Worm (Caenorhabditis elegans) whole organism, L4 larva: Measurements from ENCODE around the gene ell-1.
A peak's percentile ranks its signal among the peaks of the same experiment; 100 is the strongest.

Experiments
- D1046.2 ChIP-seq: fragments of 200-800 bp; sonication (Bioruptor generic); IDR thresholded peaks from 2 replicates; pipeline ENCODE4 v1.3.6; 2022; ENCODE audit warnings: missing genetic modification characterization, missing compliant biosample characterization
- F10B5.3 ChIP-seq: sonication (generic microtip); optimal IDR thresholded peaks from 2 replicates; lab custom pipeline; 2016; ENCODE audit warnings: mild to moderate bottlenecking, missing genetic modification characterization, missing compliant biosample characterization
- F44E2.7 ChIP-seq: fragments of 200-800 bp; sonication (Bioruptor generic); IDR thresholded peaks from 2 replicates; pipeline ENCODE4 v2.1.2; 2022; ENCODE audit warnings: missing genetic modification characterization, missing compliant biosample characterization
- R02D3.7 ChIP-seq: fragments of 150-350 bp; sonication (generic microtip); optimal IDR thresholded peaks from 3 replicates; lab custom pipeline; 2014; ENCODE audit warnings: missing biosample characterization, missing genetic modification characterization
- T20F7.1 ChIP-seq: fragments of 200-800 bp; sonication (Bioruptor generic); optimal IDR thresholded peaks from 2 replicates; lab custom pipeline; 2018; ENCODE audit warnings: mild to moderate bottlenecking, missing genetic modification characterization, missing compliant biosample characterization
- T26A8.4 ChIP-seq: fragments of 200-800 bp; sonication (Bioruptor generic); IDR thresholded peaks from 2 replicates; pipeline ENCODE4 v1.3.6; 2022; ENCODE audit warnings: missing genetic modification characterization, missing compliant biosample characterization
- Y5F2A.4 ChIP-seq: fragments of 200-800 bp; sonication (Bioruptor generic); optimal IDR thresholded peaks from 2 replicates; lab custom pipeline; 2018; ENCODE audit warnings: mild to moderate bottlenecking, missing genetic modification characterization, missing compliant biosample characterization
- aha-1 ChIP-seq: fragments of 150-350 bp; peaks from one replicate; lab custom pipeline; 2014; ENCODE audit warnings: missing biosample characterization, missing genetic modification characterization
- attf-4 ChIP-seq: sonication (generic microtip); optimal IDR thresholded peaks from 3 replicates; lab custom pipeline; 2017; ENCODE audit warnings: missing biosample characterization, missing genetic modification characterization
- ceh-20 ChIP-seq: fragments of 200-800 bp; sonication (Bioruptor generic); IDR thresholded peaks from 2 replicates; pipeline ENCODE4 v1.3.6; 2022; ENCODE audit warnings: missing genetic modification reagents, missing genetic modification characterization, missing compliant biosample characterization
- ceh-32 ChIP-seq: sonication (generic microtip); optimal IDR thresholded peaks from 2 replicates; lab custom pipeline; 2016; ENCODE audit warnings: mild to moderate bottlenecking, missing genetic modification characterization, missing compliant biosample characterization; ENCODE audit not compliant: poor library complexity
- daf-19 ChIP-seq: fragments of 200-800 bp; sonication (Bioruptor generic); conservative IDR thresholded peaks from 2 replicates; pipeline ENCODE4 v1.3.6; 2022; ENCODE audit warnings: missing genetic modification characterization, missing compliant biosample characterization
- dmd-6 ChIP-seq: fragments of 200-800 bp; sonication (Bioruptor generic); IDR thresholded peaks from 2 replicates; pipeline ENCODE4 v1.3.6; 2022; ENCODE audit warnings: missing genetic modification reagents, missing genetic modification characterization, missing compliant biosample characterization
- duxl-1 ChIP-seq: sonication (generic microtip); optimal IDR thresholded peaks from 2 replicates; lab custom pipeline; 2016; ENCODE audit warnings: mild to moderate bottlenecking, missing genetic modification characterization, moderate library complexity, missing compliant biosample characterization; ENCODE audit not compliant: poor library complexity
- egl-43 ChIP-seq: fragments of 200-800 bp; sonication (Bioruptor generic); IDR thresholded peaks from 2 replicates; pipeline ENCODE4 v1.3.6; 2022; ENCODE audit warnings: missing genetic modification reagents, missing genetic modification characterization, missing compliant biosample characterization
- hlh-11 ChIP-seq: fragments of 200-800 bp; sonication (Bioruptor generic); optimal IDR thresholded peaks from 2 replicates; lab custom pipeline; 2018; ENCODE audit warnings: mild to moderate bottlenecking, missing genetic modification characterization, missing compliant biosample characterization
- hmg-1.1 ChIP-seq: fragments of 200-800 bp; sonication (Bioruptor generic); IDR thresholded peaks from 2 replicates; pipeline ENCODE4 v1.3.6; 2022; ENCODE audit warnings: missing genetic modification reagents, missing genetic modification characterization, missing compliant biosample characterization
- lim-7 ChIP-seq: fragments of 200-800 bp; sonication (Bioruptor generic); IDR thresholded peaks from 2 replicates; pipeline ENCODE4 v1.3.6; 2022; ENCODE audit warnings: missing genetic modification characterization, missing compliant biosample characterization
- lin-13 ChIP-seq: fragments of 150-350 bp; optimal IDR thresholded peaks from 2 replicates; lab custom pipeline; 2014; ENCODE audit warnings: missing biosample characterization, missing genetic modification reagents, missing genetic modification characterization
- lin-15B ChIP-seq: fragments of 150-350 bp; sonication (generic microtip); optimal IDR thresholded peaks from 3 replicates; lab custom pipeline; 2014; ENCODE audit warnings: missing biosample characterization, missing genetic modification characterization
- lin-29 ChIP-seq: fragments of 200-800 bp; sonication (Bioruptor generic); IDR thresholded peaks from 2 replicates; pipeline ENCODE4 v1.3.6; 2022; ENCODE audit warnings: missing genetic modification reagents, missing genetic modification characterization, missing compliant biosample characterization
- lin-38 ChIP-seq: fragments of 200-800 bp; sonication (Bioruptor generic); IDR thresholded peaks from 2 replicates; pipeline ENCODE4 v1.3.6; 2022; ENCODE audit warnings: missing genetic modification reagents, missing genetic modification characterization, missing compliant biosample characterization
- mep-1 ChIP-seq: fragments of 150-350 bp; sonication (generic microtip); optimal IDR thresholded peaks from 3 replicates; lab custom pipeline; 2014; ENCODE audit warnings: missing biosample characterization, missing genetic modification characterization
- mes-2 ChIP-seq: sonication (generic microtip); optimal IDR thresholded peaks from 2 replicates; lab custom pipeline; 2016; ENCODE audit warnings: missing genotype, mild to moderate bottlenecking, missing genetic modification characterization, missing compliant biosample characterization; ENCODE audit not compliant: poor library complexity, severe bottlenecking
- mxl-2 ChIP-seq: fragments of 200-800 bp; sonication (Bioruptor generic); conservative IDR thresholded peaks from 2 replicates; pipeline ENCODE4 v1.3.6; 2022; ENCODE audit warnings: missing genetic modification reagents, missing genetic modification characterization, missing compliant biosample characterization
- nhr-11 ChIP-seq: fragments of 150-350 bp; optimal IDR thresholded peaks from 2 replicates; lab custom pipeline; 2014; ENCODE audit warnings: missing biosample characterization, missing genetic modification characterization
- nhr-111 ChIP-seq: fragments of 200-800 bp; sonication (Bioruptor generic); optimal IDR thresholded peaks from 2 replicates; lab custom pipeline; 2018; ENCODE audit warnings: mild to moderate bottlenecking, missing genetic modification characterization, missing compliant biosample characterization
- nhr-25 ChIP-seq: sonication (generic microtip); optimal IDR thresholded peaks from 2 replicates; lab custom pipeline; 2017; ENCODE audit warnings: missing genetic modification characterization, mild to moderate bottlenecking, missing compliant biosample characterization, antibody characterized with exemption, moderate library complexity, borderline replicate concordance; ENCODE audit not compliant: insufficient read depth
- nhr-28 ChIP-seq: fragments of 150-350 bp; optimal IDR thresholded peaks from 2 replicates; lab custom pipeline; 2014; ENCODE audit warnings: missing biosample characterization, missing genetic modification characterization
- nhr-76 ChIP-seq: fragments of 150-350 bp; optimal IDR thresholded peaks from 2 replicates; lab custom pipeline; 2014; ENCODE audit warnings: missing biosample characterization, missing genetic modification characterization
- nhr-77 ChIP-seq: fragments of 150-350 bp; optimal IDR thresholded peaks from 2 replicates; lab custom pipeline; 2014; ENCODE audit warnings: missing biosample characterization, missing genetic modification characterization
- pha-4 ChIP-seq, 2 experiments: fragments of 150-350 bp in 1 of 2; fragments of 200-800 bp in 1 of 2; sonication (Bioruptor generic) in 1 of 2; IDR thresholded peaks in 1 of 2; optimal IDR thresholded peaks in 1 of 2; 2 replicates each; pipeline versions ENCODE4 v1.3.6 to Lab custom; 2014 to 2022; ENCODE audit warnings: missing genetic modification characterization in 2 of 2, missing genetic modification reagents in 2 of 2, missing biosample characterization in 1 of 2, missing compliant biosample characterization in 1 of 2
- rbr-2 ChIP-seq: sonication (generic microtip); optimal IDR thresholded peaks from 2 replicates; lab custom pipeline; 2016; ENCODE audit warnings: missing genotype, missing genetic modification characterization, missing compliant biosample characterization
- saeg-2 ChIP-seq: fragments of 200-800 bp; sonication (Bioruptor generic); IDR thresholded peaks from 2 replicates; pipeline ENCODE4 v1.3.6; 2022; ENCODE audit warnings: missing genetic modification reagents, missing genetic modification characterization, missing compliant biosample characterization
- set-16 ChIP-seq: fragments of 200-800 bp; sonication (Bioruptor generic); IDR thresholded peaks from 2 replicates; pipeline ENCODE4 v1.3.6; 2022; ENCODE audit warnings: missing genetic modification reagents, missing genetic modification characterization, missing compliant biosample characterization
- skn-1 ChIP-seq: fragments of 150-350 bp; optimal IDR thresholded peaks from 2 replicates; lab custom pipeline; 2014; ENCODE audit warnings: missing biosample characterization, missing genetic modification characterization
- snpc-1.2 ChIP-seq: fragments of 200-800 bp; sonication (Bioruptor generic); IDR thresholded peaks from 2 replicates; pipeline ENCODE4 v1.3.6; 2022; ENCODE audit warnings: missing genetic modification reagents, missing genetic modification characterization, missing compliant biosample characterization
- unc-39 ChIP-seq: sonication (generic microtip); optimal IDR thresholded peaks from 2 replicates; lab custom pipeline; 2017; ENCODE audit warnings: missing biosample characterization, missing genetic modification characterization
- unc-62 ChIP-seq, 3 experiments: fragments of 150-350 bp in 1 of 3; sonication (generic microtip); optimal IDR thresholded peaks in 2 of 3; peaks in 1 of 3; 1 replicate in 1 of 3; 2 replicates in 2 of 3; lab custom pipeline; 2014 to 2017; ENCODE audit warnings: missing biosample characterization in 3 of 3, missing genetic modification characterization in 3 of 3, missing genetic modification reagents in 3 of 3, missing genotype in 1 of 3
- zip-11 ChIP-seq: fragments of 200-800 bp; sonication (Bioruptor generic); IDR thresholded peaks from 2 replicates; pipeline ENCODE4 v1.3.6; 2022; ENCODE audit warnings: missing genetic modification characterization, missing compliant biosample characterization
- zip-2 ChIP-seq: fragments of 150-350 bp; optimal IDR thresholded peaks from 2 replicates; lab custom pipeline; 2014; ENCODE audit warnings: missing biosample characterization, missing genetic modification characterization
- ztf-11 ChIP-seq: fragments of 150-350 bp; optimal IDR thresholded peaks from 2 replicates; lab custom pipeline; 2014; ENCODE audit warnings: missing biosample characterization, missing genetic modification characterization

The ell-1 gene

DNA sequence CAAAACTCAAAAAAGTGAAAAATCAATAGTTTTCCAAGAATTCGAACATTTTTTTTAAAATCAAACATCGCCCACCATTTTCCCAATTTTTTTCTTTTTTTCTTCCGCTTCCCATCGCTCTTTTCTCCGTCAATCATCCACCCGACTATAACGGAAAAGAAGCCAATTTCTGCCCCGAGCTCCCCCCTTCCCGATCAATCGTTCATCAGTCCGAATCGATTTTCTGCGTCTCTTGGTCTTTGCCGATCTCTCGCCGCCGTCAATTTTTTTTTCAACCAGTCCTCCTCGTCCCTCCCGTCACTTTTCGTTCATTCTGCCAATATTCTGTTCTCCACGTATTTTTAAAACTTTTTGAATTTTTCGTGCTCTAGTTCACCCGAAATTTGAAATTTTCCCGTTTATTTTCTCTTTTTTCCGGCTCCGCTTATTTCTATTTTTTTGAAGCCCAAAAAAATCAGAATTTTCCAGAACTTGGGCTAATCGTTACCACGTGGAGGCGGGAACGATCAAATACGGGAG, at the start of gene ell-1:
Gene ell-1 (plus strand): TSS at position 469 of the 519 bp plus-strand sequence.
- TF ChIP-seq T26A8.4 (GFP tag; lab: Robert Waterston, UW) (no peak), T20F7.1 (GFP tag; lab: Kevin White, UChicago) (no peak), lin-15B (tag; lab: Kevin White, UChicago) (no peak), hmg-1.1 (GFP tag; lab: Robert Waterston, UW) (no peak), set-16 (GFP tag; lab: Robert Waterston, UW) (peak; percentile 30; the same call in 1 of the 2 replicates), nhr-11 (tag; lab: Kevin White, UChicago) (no peak), nhr-77 (tag; lab: Kevin White, UChicago) (no peak), zip-2 (tag; lab: Kevin White, UChicago) (no peak), ceh-32 (tag; lab: Kevin White, UChicago) (no peak), daf-19 (GFP tag; lab: Robert Waterston, UW) (no peak), F10B5.3 (tag; lab: Kevin White, UChicago) (no peak), zip-11 (GFP tag; lab: Robert Waterston, UW) (no peak), attf-4 (no peak), unc-39 (tag; lab: Kevin White, UChicago) (no peak), egl-43 (GFP tag; lab: Robert Waterston, UW) (no peak), saeg-2 (no peak), lin-29 (no peak), nhr-76 (tag; lab: Kevin White, UChicago) (no peak), unc-62 (GFP tag; optimal IDR thresholded peaks at IDR 0.05 in 1 of 2; lab: Kevin White, UChicago) (peak in 1 of 2 experiments; percentile 88), unc-62 (tag; optimal IDR thresholded peaks at IDR 0.05; lab: Kevin White, UChicago) (no peak), D1046.2 (GFP tag; lab: Robert Waterston, UW) (no peak), mes-2 (tag; lab: Kevin White, UChicago) (peak; percentile 1), nhr-111 (GFP tag; lab: Kevin White, UChicago) (no peak), lin-38 (no peak), dmd-6 (GFP tag; lab: Robert Waterston, UW) (peak; percentile 65), skn-1 (tag; lab: Kevin White, UChicago) (no peak), hlh-11 (tag; lab: Kevin White, UChicago) (peak; percentile 16), pha-4 (GFP tag; IDR thresholded peaks at IDR 0.05; lab: Robert Waterston, UW) (no peak), pha-4 (tag; optimal IDR thresholded peaks at IDR 0.05; lab: Kevin White, UChicago) (no peak), ztf-11 (tag; lab: Kevin White, UChicago) (no peak), mxl-2 (GFP tag; lab: Robert Waterston, UW) (no peak), R02D3.7 (tag; lab: Kevin White, UChicago) (no peak), aha-1 (no peak), mep-1 (tag; lab: Kevin White, UChicago) (no peak)

DNA sequence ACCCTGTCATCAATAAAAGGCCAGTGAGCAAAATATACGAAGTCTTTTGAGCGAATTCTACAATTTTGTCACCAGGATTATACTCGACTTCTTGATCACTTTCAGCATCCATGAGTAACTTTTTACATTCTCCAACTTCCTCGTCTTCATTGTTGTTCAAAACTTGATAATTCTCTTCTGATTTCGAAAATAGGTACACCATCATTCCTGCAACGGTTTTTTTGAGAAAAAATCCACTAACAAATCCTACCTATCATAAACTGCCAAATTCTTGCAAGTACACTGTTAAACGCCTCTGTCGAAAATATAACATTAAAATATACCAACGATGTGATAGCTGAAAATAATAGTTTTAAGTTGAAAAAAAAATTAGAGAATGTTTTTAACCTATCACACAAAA, 49.4 kb upstream of the ell-1 start:
- TF ChIP-seq F44E2.7 (GFP tag; lab: Robert Waterston, UW) (no peak), duxl-1 (tag; lab: Kevin White, UChicago) (no peak), Y5F2A.4 (GFP tag; lab: Kevin White, UChicago) (no peak), aha-1 (peak; percentile 83), rbr-2 (tag; lab: Kevin White, UChicago) (no peak), nhr-28 (no peak), snpc-1.2 (GFP tag; lab: Robert Waterston, UW) (no peak)

DNA sequence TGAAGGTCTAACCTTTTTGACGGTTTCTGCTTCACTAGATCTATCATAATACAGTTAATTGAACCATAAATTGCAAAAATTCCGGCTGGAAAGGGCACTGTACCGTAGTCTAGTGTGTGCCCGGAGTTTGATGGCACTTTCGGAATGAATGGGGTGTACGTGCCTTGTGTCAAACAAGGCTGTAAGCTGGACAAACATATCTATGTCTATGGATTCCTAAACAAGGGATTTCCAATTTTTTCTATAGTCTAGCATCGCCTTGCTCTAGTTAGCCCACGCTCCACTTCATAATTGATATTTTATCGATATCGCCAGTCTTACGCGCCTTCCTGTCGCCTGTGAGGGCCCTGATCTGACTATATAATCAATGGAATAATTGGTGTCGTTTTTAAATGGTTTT, 47.7 kb upstream of the ell-1 start, which contains the start of gene oac-52:
Gene oac-52 (minus strand): TSS at position 101 of the 400 bp plus-strand sequence.
- TF ChIP-seq lin-13 (GFP tag; lab: Kevin White, UChicago) (no peak), nhr-25 (tag; lab: Kevin White, UChicago) (no peak), ceh-20 (GFP tag; lab: Robert Waterston, UW) (no peak), lim-7 (no peak), lin-38 (no peak)
- TF ChIP-seq, all 104 proteins: peak for 0
